Fruit fly (Drosophila melanogaster): Measurements from ENCODE around the gene CG32219.

The CG32219 gene

dm6 chr3L:19909234-19910053, 41.5 kb downstream of the CG32219 start (continued):
- TF ChIP-seq Blimp-1 (GFP tag; optimal IDR thresholded peaks at IDR 0.05) (no peak), bowl (GFP tag; IDR thresholded peaks at IDR 0.05) (no peak), CG3065 (GFP tag; optimal IDR thresholded peaks at IDR 0.05) (no peak), CG17186 (GFP tag; optimal IDR thresholded peaks at IDR 0.05) (peak; percentile 11), ewg (GFP tag; optimal IDR thresholded peaks at IDR 0.05) (peak; percentile 9), CG34376 (GFP tag; optimal IDR thresholded peaks at IDR 0.05) (peak; percentile 44), Six4 (GFP tag; optimal IDR thresholded peaks at IDR 0.05) (no peak), eyg (GFP tag; optimal IDR thresholded peaks at IDR 0.05) (no peak), ERR (GFP tag; optimal IDR thresholded peaks at IDR 0.05) (no peak), HmgZ (tag; optimal IDR thresholded peaks at IDR 0.05) (peak; percentile 33), CG7271 (tag; optimal IDR thresholded peaks at IDR 0.05) (peak; percentile 8), CG15269 (tag; optimal IDR thresholded peaks at IDR 0.05) (no peak), CG42726 (GFP tag; IDR thresholded peaks at IDR 0.05; ENCODE audit: partially characterized antibody) (no peak), knrl (GFP tag; IDR thresholded peaks at IDR 0.05; ENCODE audit: partially characterized antibody) (peak; percentile 15; the same call in 1 of the 3 replicates), YL-1 (GFP tag; optimal IDR thresholded peaks at IDR 0.05) (peak; percentile 77), Elba2 (GFP tag; optimal IDR thresholded peaks at IDR 0.05) (peak; percentile 55), Lhr (GFP tag; optimal IDR thresholded peaks at IDR 0.05) (peak; percentile 65), kay (GFP tag; optimal IDR thresholded peaks at IDR 0.05) (no peak), CG12104 (GFP tag; optimal IDR thresholded peaks at IDR 0.05) (no peak), E2f2 (GFP tag; IDR thresholded peaks at IDR 0.05) (no peak), Bteb2 (GFP tag; optimal IDR thresholded peaks at IDR 0.05) (peak; percentile 27), mirr (GFP tag; optimal IDR thresholded peaks at IDR 0.05) (peak; percentile 63), CG14860 (GFP tag; IDR thresholded peaks at IDR 0.05; ENCODE audit: partially characterized antibody) (no peak), CrebB (tag; optimal IDR thresholded peaks at IDR 0.05) (no peak), lola (GFP tag; optimal IDR thresholded peaks at IDR 0.05) (no peak), Abd-B (GFP tag; optimal IDR thresholded peaks at IDR 0.05) (no peak), Sin3A (optimal IDR thresholded peaks at IDR 0.05) (peak; percentile 28), fd96Cb (tag; optimal IDR thresholded peaks at IDR 0.05) (no peak), CG6654 (GFP tag; optimal IDR thresholded peaks at IDR 0.05) (no peak), gfzf (GFP tag; optimal IDR thresholded peaks at IDR 0.05) (peak; percentile 92), Stat92E (GFP tag; optimal IDR thresholded peaks at IDR 0.05) (peak in 1 of 3 experiments; percentile 14), CG8924 (tag; optimal IDR thresholded peaks at IDR 0.05) (peak; percentile 67), pnt (GFP tag; optimal IDR thresholded peaks at IDR 0.05) (no peak), fd102C (GFP tag; optimal IDR thresholded peaks at IDR 0.05) (no peak), CG3281 (GFP tag; optimal IDR thresholded peaks at IDR 0.05) (peak; percentile 84), CG2712 (tag; optimal IDR thresholded peaks at IDR 0.05) (peak; percentile 18), HLHmδ (GFP tag; optimal IDR thresholded peaks at IDR 0.05) (peak; percentile 55), zfh1 (GFP tag; IDR thresholded peaks at IDR 0.05) (0 out of 3 replicates have a peak, but pooled peaks have one; percentile 16), pfk (GFP tag; optimal IDR thresholded peaks at IDR 0.05) (no peak), sug (tag; optimal IDR thresholded peaks at IDR 0.05) (peak; percentile 35), croc (GFP tag; conservative IDR thresholded peaks at IDR 0.05) (no peak), Side (GFP tag; optimal IDR thresholded peaks at IDR 0.05) (no peak), wek (GFP tag; optimal IDR thresholded peaks at IDR 0.05) (peak; percentile 29), MESR4 (GFP tag; optimal IDR thresholded peaks at IDR 0.05) (peak; percentile 60), CG9609 (GFP tag; optimal IDR thresholded peaks at IDR 0.05) (no peak), Fer2 (tag; optimal IDR thresholded peaks at IDR 0.05) (no peak), emc (GFP tag; optimal IDR thresholded peaks at IDR 0.05) (no peak), CG13624 (GFP tag; optimal IDR thresholded peaks at IDR 0.05) (no peak)

Measured in whole organism, embryonic.